Worm (Caenorhabditis elegans): Measurements from ENCODE around the gene crn-5.

crn-5 gene

DNA sequence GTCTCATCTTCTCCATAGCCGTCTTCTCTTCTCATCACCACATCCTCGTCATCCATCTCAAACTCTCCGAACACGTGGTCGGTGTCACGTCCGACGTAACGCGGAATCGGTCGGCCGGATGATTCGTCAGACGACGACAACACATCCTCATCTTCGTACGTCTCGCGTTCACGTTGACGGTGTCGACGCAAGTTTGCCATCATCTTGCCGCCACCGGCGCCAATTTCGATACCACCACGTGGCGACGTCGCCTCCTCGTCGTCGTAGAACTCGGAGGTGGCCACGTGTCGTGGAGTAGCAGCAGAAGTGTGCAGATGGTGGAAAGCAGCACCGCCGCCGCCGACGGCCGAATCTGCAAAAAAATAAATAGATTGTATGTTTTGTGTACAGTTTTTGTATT, 45.2 kb upstream of the crn-5 start (continued):
- TF ChIP-seq dox-1 (GFP tag; IDR thresholded peaks at IDR 0.05) (peak; percentile 49), C17E4.6 (GFP tag; IDR thresholded peaks at IDR 0.05) (peak; percentile 6; the same call in 1 of the 2 replicates), nfya-1 (tag; optimal IDR thresholded peaks at IDR 0.05; ENCODE audit: borderline replicate concordance, insufficient read depth) (no peak), hmg-1.2 (GFP tag; IDR thresholded peaks at IDR 0.05) (peak; percentile 21; the same call in 1 of the 2 replicates), ama-1 (optimal IDR thresholded peaks at IDR 0.05) (peak; percentile 62), ama-1 (GFP tag; optimal IDR thresholded peaks at IDR 0.05) (no peak), F57A8.1 (GFP tag; optimal IDR thresholded peaks at IDR 0.05) (no peak), let-607 (tag; optimal IDR thresholded peaks at IDR 0.05) (peak in 1 of 2 experiments; percentile 0), ceh-58 (GFP tag; IDR thresholded peaks at IDR 0.05) (no peak), mcd-1 (GFP tag; IDR thresholded peaks at IDR 0.05) (peak; percentile 51), attf-3 (GFP tag; conservative IDR thresholded peaks at IDR 0.05) (no peak), T26A5.8 (tag; optimal IDR thresholded peaks at IDR 0.05) (no peak), ceh-100 (GFP tag; IDR thresholded peaks at IDR 0.05) (no peak), nfya-2 (GFP tag; IDR thresholded peaks at IDR 0.05) (no peak), lin-35 (GFP tag; optimal IDR thresholded peaks at IDR 0.05) (no peak), Y53G8AR.9 (GFP tag; conservative IDR thresholded peaks at IDR 0.05) (0 out of 2 replicates have a peak, but pooled peaks have one; percentile 12), repo-1 (tag; optimal IDR thresholded peaks at IDR 0.05) (no peak), lsy-27 (tag; optimal IDR thresholded peaks at IDR 0.05; ENCODE audit: borderline replicate concordance, insufficient read depth) (no peak), F23B12.7 (tag; optimal IDR thresholded peaks at IDR 0.05; ENCODE audit: insufficient read depth) (no peak), pbrm-1 (GFP tag; IDR thresholded peaks at IDR 0.05) (peak; percentile 42; the same call in 1 of the 2 replicates), B0261.1 (tag; optimal IDR thresholded peaks at IDR 0.05) (no peak), B0035.1 (tag; optimal IDR thresholded peaks at IDR 0.05) (no peak), madf-3 (GFP tag; IDR thresholded peaks at IDR 0.05) (no peak), ZK185.1 (tag; optimal IDR thresholded peaks at IDR 0.05; ENCODE audit: poor library complexity, severe bottlenecking) (no peak), lin-26 (GFP tag; IDR thresholded peaks at IDR 0.05) (no peak; the same call in 1 of the 2 replicates), ets-4 (GFP tag; optimal IDR thresholded peaks at IDR 0.05) (no peak), C06A6.2 (GFP tag; conservative IDR thresholded peaks at IDR 0.05) (peak; percentile 64), cebp-2 (GFP tag; IDR thresholded peaks at IDR 0.05) (0 out of 2 replicates have a peak, but pooled peaks have one; percentile 82), Y53F4B.3 (GFP tag; IDR thresholded peaks at IDR 0.05) (no peak), mel-28 (tag; optimal IDR thresholded peaks at IDR 0.05; ENCODE audit: borderline replicate concordance) (no peak), bed-1 (GFP tag; IDR thresholded peaks at IDR 0.05) (0 out of 2 replicates have a peak, but pooled peaks have one; percentile 11), mxl-1 (tag; optimal IDR thresholded peaks at IDR 0.05) (no peak), aptf-2 (GFP tag; conservative IDR thresholded peaks at IDR 0.05) (no peak; the same call in 1 of the 2 replicates), gei-17 (GFP tag; optimal IDR thresholded peaks at IDR 0.05) (no peak), F33H1.4 (GFP tag; IDR thresholded peaks at IDR 0.05) (no peak; the same call in 1 of the 2 replicates), ceh-40 (GFP tag; IDR thresholded peaks at IDR 0.05) (no peak), atf-7 (tag; optimal IDR thresholded peaks at IDR 0.05) (peak; percentile 77), tbp1 (GFP tag; optimal IDR thresholded peaks at IDR 0.05) (no peak), K12H6.12 (tag; optimal IDR thresholded peaks at IDR 0.05) (no peak), ccch-3 (GFP tag; optimal IDR thresholded peaks at IDR 0.05) (no peak), sdz-38 (tag; optimal IDR thresholded peaks at IDR 0.05) (no peak), tlf-1 (GFP tag; optimal IDR thresholded peaks at IDR 0.05) (no peak), nhr-179 (tag; optimal IDR thresholded peaks at IDR 0.05) (no peak), ztf-26 (tag; optimal IDR thresholded peaks at IDR 0.05) (peak; percentile 80), madf-8 (GFP tag; conservative IDR thresholded peaks at IDR 0.05) (no peak), ekl-4 (GFP tag; IDR thresholded peaks at IDR 0.05) (peak; percentile 50; the same call in 1 of the 2 replicates), Y67H2A.10 (GFP tag; conservative IDR thresholded peaks at IDR 0.05) (no peak; the same call in 1 of the 2 replicates), F57C9.4 (tag; optimal IDR thresholded peaks at IDR 0.05) (peak; percentile 22), F37B4.10 (GFP tag; IDR thresholded peaks at IDR 0.05) (no peak)
